Fruit fly (Drosophila melanogaster): Measurements from ENCODE around the gene Trp1.
A peak's percentile ranks its signal among the peaks of the same experiment; 100 is the strongest.

Trp1 gene

dm6 chr2L:10003593-10003992 is 5.6 kb upstream of the Trp1 start, which contains the start of gene Ndf (continued):
- TF ChIP-seq gce (GFP tag; IDR thresholded peaks at IDR 0.05) (no peak), CG18262 (tag; optimal IDR thresholded peaks at IDR 0.05) (peak; percentile 54), CG4854 (GFP tag; optimal IDR thresholded peaks at IDR 0.05) (peak; percentile 41), CG18476 (GFP tag; optimal IDR thresholded peaks at IDR 0.05) (peak; percentile 43), wek (GFP tag; optimal IDR thresholded peaks at IDR 0.05) (peak; percentile 41), H15 (GFP tag; IDR thresholded peaks at IDR 0.05) (peak; percentile 67; the same call in 1 of the 3 replicates), sima (GFP tag; optimal IDR thresholded peaks at IDR 0.05) (no peak), Mes4 (GFP tag; optimal IDR thresholded peaks at IDR 0.05) (peak; percentile 24), CG6765 (GFP tag; optimal IDR thresholded peaks at IDR 0.05) (no peak), CG9932 (GFP tag; IDR thresholded peaks at IDR 0.05) (peak; percentile 87), HmgZ (tag; optimal IDR thresholded peaks at IDR 0.05) (peak; percentile 79), CG32767 (GFP tag; IDR thresholded peaks at IDR 0.05) (no peak), pnt (GFP tag; optimal IDR thresholded peaks at IDR 0.05) (peak; percentile 15), sens (GFP tag) (peak; percentile 89), fru (optimal IDR thresholded peaks at IDR 0.05) (no peak), ase (GFP tag; IDR thresholded peaks at IDR 0.05) (0 out of 3 replicates have a peak, but pooled peaks have one; percentile 40), Side (GFP tag; optimal IDR thresholded peaks at IDR 0.05) (peak; percentile 37), CG10366 (GFP tag; IDR thresholded peaks at IDR 0.05) (peak; percentile 57), tup (GFP tag; optimal IDR thresholded peaks at IDR 0.05) (peak; percentile 62), CG12769 (tag; optimal IDR thresholded peaks at IDR 0.05) (no peak), gsb (GFP tag; IDR thresholded peaks at IDR 0.05) (no peak), aop (GFP tag; IDR thresholded peaks at IDR 0.05) (no peak), CG14860 (GFP tag; IDR thresholded peaks at IDR 0.05; ENCODE audit: partially characterized antibody) (peak; percentile 39; the same call in 1 of the 3 replicates), Sox102F (GFP tag; optimal IDR thresholded peaks at IDR 0.05) (no peak), Max (GFP tag; optimal IDR thresholded peaks at IDR 0.05) (peak; percentile 69), ems (GFP tag; optimal IDR thresholded peaks at IDR 0.05) (peak; percentile 31), Fer1 (GFP tag; optimal IDR thresholded peaks at IDR 0.05) (peak; percentile 62), grn (GFP tag; optimal IDR thresholded peaks at IDR 0.05) (no peak), zfh1 (GFP tag; IDR thresholded peaks at IDR 0.05) (peak; percentile 80), E2f1 (GFP tag; IDR thresholded peaks at IDR 0.05) (peak; percentile 70), CG7556 (GFP tag; optimal IDR thresholded peaks at IDR 0.05) (peak; percentile 41), CG1792 (GFP tag; optimal IDR thresholded peaks at IDR 0.05) (peak; percentile 44), nerfin-1 (tag; optimal IDR thresholded peaks at IDR 0.05) (peak; percentile 8), kni (GFP tag; optimal IDR thresholded peaks at IDR 0.05) (peak; percentile 2), Aef1 (GFP tag; IDR thresholded peaks at IDR 0.05) (peak; percentile 53), crp (GFP tag; optimal IDR thresholded peaks at IDR 0.05) (peak in 1 of 2 experiments; percentile 16), CG4707 (GFP tag; optimal IDR thresholded peaks at IDR 0.05) (no peak), CG33213 (GFP tag; optimal IDR thresholded peaks at IDR 0.05) (peak; percentile 51), gem (tag; optimal IDR thresholded peaks at IDR 0.05) (peak; percentile 65), CG3995 (GFP tag; optimal IDR thresholded peaks at IDR 0.05) (peak; percentile 47), ci (GFP tag; IDR thresholded peaks at IDR 0.05) (peak; percentile 88), org-1 (GFP tag; optimal IDR thresholded peaks at IDR 0.05) (no peak), Adf1 (GFP tag; IDR thresholded peaks at IDR 0.05) (peak; percentile 15), YL-1 (GFP tag; optimal IDR thresholded peaks at IDR 0.05) (peak; percentile 73), bab2 (GFP tag; optimal IDR thresholded peaks at IDR 0.05) (peak; percentile 39), NFAT (GFP tag; IDR thresholded peaks at IDR 0.05) (peak; percentile 79; the same call in 1 of the 2 replicates), CG18011 (GFP tag; optimal IDR thresholded peaks at IDR 0.05) (no peak), Stat92E (GFP tag; optimal IDR thresholded peaks at IDR 0.05) (no peak), mld (GFP tag; IDR thresholded peaks at IDR 0.05; ENCODE audit: partially characterized antibody) (peak; percentile 63; the same call in 1 of the 3 replicates), dpn (GFP tag; optimal IDR thresholded peaks at IDR 0.05) (peak; percentile 61 to 63), CrebB (tag; optimal IDR thresholded peaks at IDR 0.05) (peak; percentile 66)
